Worm (Caenorhabditis elegans) whole organism, late embryonic: ENCODE data around the gene F10C1.8.
A peak's percentile ranks its signal among the peaks of the same experiment; 100 is the strongest.

ENCODE experiments used
- C08G9.2 ChIP-seq: sonication (generic microtip); optimal IDR thresholded peaks from 2 replicates; lab custom pipeline; 2016; ENCODE audit warnings: mild to moderate bottlenecking, missing genetic modification characterization, moderate library complexity, missing compliant biosample characterization
- C38D4.7 ChIP-seq: fragments of 200-800 bp; sonication (Bioruptor generic); optimal IDR thresholded peaks from 2 replicates; lab custom pipeline; 2018; ENCODE audit warnings: mild to moderate bottlenecking, missing genetic modification characterization, moderate library complexity, missing compliant biosample characterization
- F13H6.1 ChIP-seq: sonication (generic microtip); optimal IDR thresholded peaks from 2 replicates; lab custom pipeline; 2016; ENCODE audit warnings: missing genetic modification characterization, missing compliant biosample characterization
- K02D7.2 ChIP-seq: sonication (generic microtip); optimal IDR thresholded peaks from 2 replicates; lab custom pipeline; 2017; ENCODE audit warnings: mild to moderate bottlenecking, missing genetic modification characterization, missing compliant biosample characterization
- K09A11.1 ChIP-seq: sonication (generic microtip); optimal IDR thresholded peaks from 2 replicates; lab custom pipeline; 2017; ENCODE audit warnings: antibody characterized with exemption, mild to moderate bottlenecking, missing genetic modification characterization, missing compliant biosample characterization; ENCODE audit not compliant: insufficient read depth
- Y22D7AL.16 ChIP-seq: sonication (generic microtip); optimal IDR thresholded peaks from 2 replicates; lab custom pipeline; 2016; ENCODE audit warnings: missing genetic modification characterization, missing compliant biosample characterization
- ceh-14 ChIP-seq: sonication (generic microtip); optimal IDR thresholded peaks from 2 replicates; lab custom pipeline; 2016; ENCODE audit warnings: missing genotype, missing genetic modification characterization, missing compliant biosample characterization
- ceh-18 ChIP-seq: sonication (generic microtip); optimal IDR thresholded peaks from 2 replicates; lab custom pipeline; 2016; ENCODE audit warnings: missing genetic modification characterization, missing compliant biosample characterization
- ceh-19 ChIP-seq: fragments of 200-800 bp; sonication (Bioruptor generic); optimal IDR thresholded peaks from 2 replicates; lab custom pipeline; 2018; ENCODE audit warnings: mild to moderate bottlenecking, missing genetic modification characterization, missing compliant biosample characterization
- ceh-2 ChIP-seq: sonication (generic microtip); optimal IDR thresholded peaks from 2 replicates; lab custom pipeline; 2016; ENCODE audit warnings: missing genotype, missing genetic modification characterization, missing compliant biosample characterization
- ceh-22 ChIP-seq: sonication (generic microtip); optimal IDR thresholded peaks from 2 replicates; lab custom pipeline; 2017; ENCODE audit warnings: missing biosample characterization, missing genetic modification characterization
- ceh-24 ChIP-seq: sonication (generic microtip); optimal IDR thresholded peaks from 2 replicates; lab custom pipeline; 2016; ENCODE audit warnings: mild to moderate bottlenecking, missing genetic modification characterization, missing compliant biosample characterization
- ceh-31 ChIP-seq: sonication (generic microtip); optimal IDR thresholded peaks from 2 replicates; lab custom pipeline; 2016; ENCODE audit warnings: missing genetic modification characterization, missing compliant biosample characterization
- ceh-34 ChIP-seq: sonication (generic microtip); optimal IDR thresholded peaks from 2 replicates; lab custom pipeline; 2016; ENCODE audit warnings: mild to moderate bottlenecking, missing genetic modification characterization, missing compliant biosample characterization
- ceh-45 ChIP-seq: fragments of 200-800 bp; sonication (Bioruptor generic); IDR thresholded peaks from 2 replicates; pipeline ENCODE4 v1.3.6; 2022; ENCODE audit warnings: missing genetic modification reagents, missing genetic modification characterization, missing compliant biosample characterization
- ceh-48 ChIP-seq: sonication (generic microtip); optimal IDR thresholded peaks from 2 replicates; lab custom pipeline; 2016; ENCODE audit warnings: missing genetic modification characterization, inconsistent platforms, missing compliant biosample characterization
- ceh-9 ChIP-seq: sonication (generic microtip); optimal IDR thresholded peaks from 2 replicates; lab custom pipeline; 2016; ENCODE audit warnings: mild to moderate bottlenecking, missing genetic modification characterization, inconsistent platforms, missing compliant biosample characterization
- che-1 ChIP-seq: sonication (generic microtip); optimal IDR thresholded peaks from 2 replicates; lab custom pipeline; 2016; ENCODE audit warnings: mild to moderate bottlenecking, missing genetic modification characterization, missing compliant biosample characterization
- dve-1 ChIP-seq: sonication (generic microtip); optimal IDR thresholded peaks from 2 replicates; lab custom pipeline; 2017; ENCODE audit warnings: antibody characterized with exemption, mild to moderate bottlenecking, missing genetic modification characterization, missing compliant biosample characterization
- ets-4 ChIP-seq: sonication (generic microtip); optimal IDR thresholded peaks from 2 replicates; lab custom pipeline; 2016; ENCODE audit warnings: missing genetic modification characterization, missing compliant biosample characterization
- eyg-1 ChIP-seq: sonication (generic microtip); optimal IDR thresholded peaks from 2 replicates; lab custom pipeline; 2016; ENCODE audit warnings: missing genotype, missing genetic modification characterization, missing compliant biosample characterization
- fax-1 ChIP-seq: sonication (generic microtip); optimal IDR thresholded peaks from 2 replicates; lab custom pipeline; 2016; ENCODE audit warnings: missing genotype, missing genetic modification characterization, missing compliant biosample characterization
- fkh-10 ChIP-seq: fragments of 150-350 bp; optimal IDR thresholded peaks from 2 replicates; lab custom pipeline; 2014; ENCODE audit warnings: missing biosample characterization, missing genetic modification reagents, missing genetic modification characterization
- hlh-15 ChIP-seq: sonication (generic microtip); optimal IDR thresholded peaks from 2 replicates; lab custom pipeline; 2016; ENCODE audit warnings: missing genetic modification characterization, missing compliant biosample characterization
- hlh-30 ChIP-seq: sonication (generic microtip); optimal IDR thresholded peaks from 2 replicates; lab custom pipeline; 2017; ENCODE audit warnings: antibody characterized with exemption, missing genetic modification characterization, missing compliant biosample characterization; ENCODE audit not compliant: insufficient read depth
- hlh-6 ChIP-seq: sonication (generic microtip); optimal IDR thresholded peaks from 2 replicates; lab custom pipeline; 2016; ENCODE audit warnings: missing genotype, missing genetic modification characterization, missing compliant biosample characterization
- mec-3 ChIP-seq: sonication (generic microtip); optimal IDR thresholded peaks from 2 replicates; lab custom pipeline; 2016; ENCODE audit warnings: borderline replicate concordance, missing genetic modification characterization, missing compliant biosample characterization
- nfya-1 ChIP-seq: sonication (generic microtip); optimal IDR thresholded peaks from 2 replicates; lab custom pipeline; 2017; ENCODE audit warnings: missing genetic modification characterization, mild to moderate bottlenecking, missing compliant biosample characterization, antibody characterized with exemption, moderate library complexity
- nhr-11 ChIP-seq: fragments of 150-350 bp; optimal IDR thresholded peaks from 2 replicates; lab custom pipeline; 2014; ENCODE audit warnings: missing biosample characterization, missing genetic modification characterization
- nhr-232 ChIP-seq: sonication (generic microtip); optimal IDR thresholded peaks from 2 replicates; lab custom pipeline; 2016; ENCODE audit warnings: missing genetic modification characterization, missing compliant biosample characterization
- odd-2 ChIP-seq: sonication (generic microtip); optimal IDR thresholded peaks from 2 replicates; lab custom pipeline; 2017; ENCODE audit warnings: antibody characterized with exemption, mild to moderate bottlenecking, missing genetic modification characterization, missing compliant biosample characterization
- pat-9 ChIP-seq: fragments of 200-800 bp; sonication (Bioruptor generic); optimal IDR thresholded peaks from 2 replicates; lab custom pipeline; 2018; ENCODE audit warnings: mild to moderate bottlenecking, missing genetic modification characterization, moderate library complexity, missing compliant biosample characterization
- pax-1 ChIP-seq: fragments of 150-350 bp; optimal IDR thresholded peaks from 2 replicates; lab custom pipeline; 2014; ENCODE audit warnings: missing biosample characterization, missing genetic modification characterization
- pha-2 ChIP-seq: sonication (generic microtip); optimal IDR thresholded peaks from 2 replicates; lab custom pipeline; 2017; ENCODE audit warnings: mild to moderate bottlenecking, missing genetic modification characterization, missing compliant biosample characterization
- rnt-1 ChIP-seq: sonication (generic microtip); optimal IDR thresholded peaks from 2 replicates; lab custom pipeline; 2016; ENCODE audit warnings: missing genetic modification characterization, missing compliant biosample characterization
- sdc-2 ChIP-seq: sonication (generic microtip); optimal IDR thresholded peaks from 2 replicates; lab custom pipeline; 2016; ENCODE audit warnings: missing genotype, missing genetic modification characterization, missing compliant biosample characterization
- sox-4 ChIP-seq: sonication (generic microtip); optimal IDR thresholded peaks from 2 replicates; lab custom pipeline; 2017; ENCODE audit warnings: mild to moderate bottlenecking, missing genetic modification characterization, inconsistent platforms, missing compliant biosample characterization
- tbx-2 ChIP-seq: sonication (generic microtip); optimal IDR thresholded peaks from 2 replicates; lab custom pipeline; 2016; ENCODE audit warnings: missing genetic modification characterization, missing compliant biosample characterization
- tbx-7 ChIP-seq: sonication (generic microtip); optimal IDR thresholded peaks from 2 replicates; lab custom pipeline; 2016; ENCODE audit warnings: missing genotype, missing genetic modification characterization, missing compliant biosample characterization
- ttx-3 ChIP-seq: sonication (generic microtip); optimal IDR thresholded peaks from 2 replicates; lab custom pipeline; 2016; ENCODE audit warnings: missing genetic modification reagents, missing genetic modification characterization, missing compliant biosample characterization
- unc-3 ChIP-seq, 2 experiments: fragments of 200-800 bp in 1 of 2; sonication (Bioruptor generic) in 1 of 2; sonication (generic microtip) in 1 of 2; conservative IDR thresholded peaks in 1 of 2; optimal IDR thresholded peaks in 1 of 2; 2 replicates each; pipeline versions ENCODE4 v1.3.6 to Lab custom; 2016 to 2022; ENCODE audit warnings: missing compliant biosample characterization in 2 of 2, missing genetic modification characterization in 2 of 2, missing genetic modification reagents in 1 of 2
- unc-42 ChIP-seq: sonication (generic microtip); optimal IDR thresholded peaks from 2 replicates; lab custom pipeline; 2016; ENCODE audit warnings: missing genotype, missing genetic modification characterization, missing compliant biosample characterization
- unc-55 ChIP-seq: sonication (generic microtip); optimal IDR thresholded peaks from 2 replicates; lab custom pipeline; 2017; ENCODE audit warnings: missing biosample characterization, missing genetic modification reagents, missing genetic modification characterization
- ztf-16 ChIP-seq: sonication (generic microtip); optimal IDR thresholded peaks from 2 replicates; lab custom pipeline; 2017; ENCODE audit warnings: missing genetic modification characterization, missing compliant biosample characterization

The F10C1.8 gene

DNA sequence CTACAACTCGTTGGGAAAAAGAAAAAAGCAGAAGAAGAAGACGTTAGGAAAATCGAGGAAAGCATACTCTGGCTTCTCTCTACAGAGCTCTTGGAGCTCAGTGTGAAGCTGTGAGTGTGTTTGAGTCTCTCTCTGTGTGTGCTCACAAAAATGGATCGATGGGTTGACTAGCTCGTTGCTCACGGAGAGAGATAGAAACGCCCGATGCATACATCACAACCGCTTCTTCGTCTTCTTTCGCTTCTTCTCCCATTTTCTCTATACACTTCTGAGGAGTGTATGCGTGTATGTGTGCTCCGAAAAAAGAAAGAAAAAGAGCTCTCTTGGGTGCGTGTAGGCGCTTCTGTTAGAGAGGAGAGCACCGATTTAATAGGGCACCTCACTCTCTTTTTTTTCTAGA is 29.2 kb upstream of the F10C1.8 start:
- TF ChIP-seq K09A11.1 (no peak), ceh-24 (tag; lab: Kevin White, UChicago) (no peak), ztf-16 (tag; lab: Kevin White, UChicago) (no peak), ceh-34 (tag; lab: Kevin White, UChicago) (no peak), K02D7.2 (tag; lab: Kevin White, UChicago) (no peak), unc-55 (GFP tag; lab: Kevin White, UChicago) (no peak), sox-4 (tag; lab: Kevin White, UChicago) (no peak), unc-3 (GFP tag; conservative IDR thresholded peaks at IDR 0.05; lab: Robert Waterston, UW) (no peak), unc-3 (tag; optimal IDR thresholded peaks at IDR 0.05; lab: Kevin White, UChicago) (no peak), hlh-30 (tag; lab: Kevin White, UChicago) (no peak), F13H6.1 (tag; lab: Kevin White, UChicago) (no peak), rnt-1 (tag; lab: Kevin White, UChicago) (no peak), ceh-9 (tag; lab: Kevin White, UChicago) (no peak), ceh-45 (GFP tag; lab: Robert Waterston, UW) (no peak), ceh-31 (tag; lab: Kevin White, UChicago) (peak; percentile 78), fax-1 (tag; lab: Kevin White, UChicago) (no peak), eyg-1 (tag; lab: Kevin White, UChicago) (no peak), ceh-19 (GFP tag; lab: Kevin White, UChicago) (peak; percentile 31), C38D4.7 (no peak), pha-2 (tag; lab: Kevin White, UChicago) (no peak), tbx-2 (peak; percentile 29), ceh-2 (tag; lab: Kevin White, UChicago) (no peak), che-1 (tag; lab: Kevin White, UChicago) (no peak), nfya-1 (tag; lab: Kevin White, UChicago) (peak; percentile 36), nhr-11 (tag; lab: Kevin White, UChicago) (no peak), ceh-22 (no peak), pax-1 (tag; lab: Kevin White, UChicago) (no peak), pat-9 (tag; lab: Kevin White, UChicago) (no peak), mec-3 (tag; lab: Kevin White, UChicago) (no peak), fkh-10 (GFP tag; lab: Kevin White, UChicago) (no peak), ets-4 (tag; lab: Kevin White, UChicago) (no peak), Y22D7AL.16 (tag; lab: Kevin White, UChicago) (no peak), ceh-48 (peak; percentile 76), ceh-14 (no peak), odd-2 (no peak), tbx-7 (tag; lab: Kevin White, UChicago) (no peak), dve-1 (tag; lab: Kevin White, UChicago) (no peak), sdc-2 (tag; lab: Kevin White, UChicago) (no peak), ttx-3 (tag; lab: Kevin White, UChicago) (no peak), hlh-15 (tag; lab: Kevin White, UChicago) (no peak), unc-42 (tag; lab: Kevin White, UChicago) (peak; percentile 81), C08G9.2 (tag; lab: Kevin White, UChicago) (no peak), hlh-6 (tag; lab: Kevin White, UChicago) (no peak), ceh-18 (tag; lab: Kevin White, UChicago) (peak; percentile 22), nhr-232 (no peak)
